Worm (Caenorhabditis elegans): ENCODE results near the gene C03A3.1.

DNA sequence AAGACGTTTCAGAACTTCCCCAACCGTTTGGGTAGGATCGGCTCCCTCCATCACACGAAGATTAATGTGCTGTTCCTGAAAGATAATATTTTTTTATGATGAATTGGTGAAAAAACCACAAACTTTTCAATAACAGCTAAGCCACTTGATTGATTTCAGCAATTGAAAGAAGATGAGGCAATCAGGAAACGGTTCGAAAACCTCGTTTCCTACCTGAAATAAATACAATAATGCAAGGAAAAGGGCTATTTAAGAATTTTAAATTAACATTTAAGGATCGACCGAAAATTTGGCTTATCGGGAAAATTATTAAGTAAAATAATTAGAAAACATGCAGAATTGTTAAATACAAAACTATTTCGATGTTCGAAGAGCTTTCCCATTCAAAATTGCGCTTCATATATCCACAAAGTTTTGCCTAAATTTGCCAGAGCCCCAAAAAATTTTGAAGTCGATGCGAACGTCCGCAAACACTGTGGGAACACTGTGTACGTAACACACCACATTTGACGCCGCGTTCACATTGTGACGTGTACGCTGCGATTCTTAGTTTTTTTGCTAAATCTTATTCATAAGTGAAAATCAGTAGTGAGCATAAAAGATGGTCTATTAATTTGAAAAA is 34.5 kb upstream of the C03A3.1 start, which contains the start of gene C34F6.9:
- TF ChIP-seq dao-5 (tag; optimal IDR thresholded peaks at IDR 0.05) = no peak
- no peak for TF ChIP-seq him-1 (tag; optimal IDR thresholded peaks at IDR 0.05)
